Worm (Caenorhabditis elegans) whole organism, young adult: ENCODE data around the gene B0513.90.

Experiments used
- F55B11.4 ChIP-seq: sonication (generic microtip); optimal IDR thresholded peaks from 2 replicates; lab custom pipeline; 2016; ENCODE audit warnings: missing compliant biosample characterization, missing genetic modification characterization, borderline replicate concordance; ENCODE audit not compliant: insufficient read depth
- K12H6.12 ChIP-seq: fragments of 200-800 bp; sonication (Bioruptor generic); optimal IDR thresholded peaks from 2 replicates; lab custom pipeline; 2018; ENCODE audit warnings: mild to moderate bottlenecking, missing genetic modification characterization, missing compliant biosample characterization
- Y53G8AR.9 ChIP-seq: fragments of 200-800 bp; sonication (Bioruptor generic); conservative IDR thresholded peaks from 2 replicates; pipeline ENCODE4 v1.3.6; 2022; ENCODE audit warnings: missing genetic modification reagents, missing genetic modification characterization, missing compliant biosample characterization
- Y56A3A.18 ChIP-seq: fragments of 200-800 bp; sonication (Bioruptor generic); IDR thresholded peaks from 2 replicates; pipeline ENCODE4 v1.3.6; 2022; ENCODE audit warnings: missing genetic modification reagents, missing genetic modification characterization, missing compliant biosample characterization
- Y67H2A.10 ChIP-seq: fragments of 200-800 bp; sonication (Bioruptor generic); conservative IDR thresholded peaks from 2 replicates; pipeline ENCODE4 v1.3.6; 2022; ENCODE audit warnings: missing genetic modification reagents, missing genetic modification characterization, missing compliant biosample characterization
- atf-7 ChIP-seq: sonication (generic microtip); optimal IDR thresholded peaks from 2 replicates; lab custom pipeline; 2017; ENCODE audit warnings: mild to moderate bottlenecking, missing genetic modification characterization, missing compliant biosample characterization
- athp-1 ChIP-seq: sonication (generic microtip); optimal IDR thresholded peaks from 2 replicates; lab custom pipeline; 2017; ENCODE audit warnings: mild to moderate bottlenecking, missing genetic modification characterization, missing compliant biosample characterization
- attf-6 ChIP-seq: fragments of 200-800 bp; sonication (Bioruptor generic); IDR thresholded peaks from 2 replicates; pipeline ENCODE4 v1.3.6; 2022; ENCODE audit warnings: missing genetic modification reagents, missing genetic modification characterization, missing compliant biosample characterization
- bed-2 ChIP-seq: fragments of 200-800 bp; sonication (Bioruptor generic); IDR thresholded peaks from 2 replicates; pipeline ENCODE4 v1.3.6; 2022; ENCODE audit warnings: missing genetic modification reagents, missing genetic modification characterization, missing compliant biosample characterization
- ccch-3 ChIP-seq: fragments of 200-800 bp; sonication (Bioruptor generic); optimal IDR thresholded peaks from 2 replicates; lab custom pipeline; 2018; ENCODE audit warnings: mild to moderate bottlenecking, missing genetic modification characterization, missing compliant biosample characterization
- ceh-100 ChIP-seq: fragments of 200-800 bp; sonication (Bioruptor generic); IDR thresholded peaks from 2 replicates; pipeline ENCODE4 v1.3.6; 2022; ENCODE audit warnings: missing genetic modification reagents, missing genetic modification characterization, missing compliant biosample characterization
- ceh-40 ChIP-seq: fragments of 200-800 bp; sonication (Bioruptor generic); IDR thresholded peaks from 2 replicates; pipeline ENCODE4 v1.3.6; 2022; ENCODE audit warnings: missing genetic modification characterization, missing compliant biosample characterization
- ceh-58 ChIP-seq: fragments of 200-800 bp; sonication (Bioruptor generic); IDR thresholded peaks from 2 replicates; pipeline ENCODE4 v1.3.6; 2022; ENCODE audit warnings: missing genetic modification characterization, missing compliant biosample characterization
- chd-7 ChIP-seq: sonication (generic microtip); optimal IDR thresholded peaks from 2 replicates; lab custom pipeline; 2016; ENCODE audit warnings: mild to moderate bottlenecking, missing genetic modification characterization, moderate library complexity, missing compliant biosample characterization
- dox-1 ChIP-seq: fragments of 200-800 bp; sonication (Bioruptor generic); IDR thresholded peaks from 2 replicates; pipeline ENCODE4 v1.3.6; 2022; ENCODE audit warnings: missing genetic modification reagents, missing genetic modification characterization, missing compliant biosample characterization
- dpl-1 ChIP-seq: fragments of 150-350 bp; optimal IDR thresholded peaks from 2 replicates; lab custom pipeline; 2014; ENCODE audit warnings: missing biosample characterization, missing genetic modification reagents, missing genetic modification characterization
- efl-1 ChIP-seq: fragments of 150-350 bp; optimal IDR thresholded peaks from 2 replicates; lab custom pipeline; 2014; ENCODE audit warnings: missing biosample characterization, missing genetic modification reagents, missing genetic modification characterization
- egrh-3 ChIP-seq: fragments of 200-800 bp; sonication (Bioruptor generic); IDR thresholded peaks from 2 replicates; pipeline ENCODE4 v1.3.6; 2022; ENCODE audit warnings: missing genetic modification reagents, missing genetic modification characterization, missing compliant biosample characterization
- fkh-3 ChIP-seq: sonication (generic microtip); optimal IDR thresholded peaks from 2 replicates; lab custom pipeline; 2016; ENCODE audit warnings: mild to moderate bottlenecking, missing genetic modification characterization, missing compliant biosample characterization
- hsf-1 ChIP-seq: fragments of 200-800 bp; sonication (Bioruptor generic); IDR thresholded peaks from 2 replicates; pipeline ENCODE4 v1.3.6; 2022; ENCODE audit warnings: missing genetic modification reagents, missing genetic modification characterization, missing compliant biosample characterization
- lin-40 ChIP-seq: sonication (generic microtip); optimal IDR thresholded peaks from 2 replicates; lab custom pipeline; 2016; ENCODE audit warnings: missing genetic modification characterization, mild to moderate bottlenecking, missing compliant biosample characterization, missing genotype, missing genetic modification reagents
- lin-54 ChIP-seq: fragments of 200-800 bp; sonication (Bioruptor generic); optimal IDR thresholded peaks from 2 replicates; lab custom pipeline; 2018; ENCODE audit warnings: mild to moderate bottlenecking, missing genetic modification characterization, missing compliant biosample characterization
- lsl-1 ChIP-seq: fragments of 200-800 bp; sonication (Bioruptor generic); optimal IDR thresholded peaks from 2 replicates; lab custom pipeline; 2018; ENCODE audit warnings: mild to moderate bottlenecking, missing genetic modification characterization, moderate library complexity, missing compliant biosample characterization
- madf-8 ChIP-seq: fragments of 200-800 bp; sonication (Bioruptor generic); conservative IDR thresholded peaks from 2 replicates; pipeline ENCODE4 v1.3.6; 2022; ENCODE audit warnings: missing genetic modification reagents, missing genetic modification characterization, missing compliant biosample characterization
- mcd-1 ChIP-seq: fragments of 200-800 bp; sonication (Bioruptor generic); IDR thresholded peaks from 2 replicates; pipeline ENCODE4 v1.3.6; 2022; ENCODE audit warnings: missing genetic modification reagents, missing genetic modification characterization, missing compliant biosample characterization
- nhr-120 ChIP-seq: fragments of 200-800 bp; sonication (Bioruptor generic); IDR thresholded peaks from 2 replicates; pipeline ENCODE4 v1.3.6; 2022; ENCODE audit warnings: missing genetic modification characterization, missing compliant biosample characterization
- nhr-80 ChIP-seq: sonication (generic microtip); optimal IDR thresholded peaks from 2 replicates; lab custom pipeline; 2016; ENCODE audit warnings: missing genetic modification characterization, missing compliant biosample characterization
- nhr-90 ChIP-seq: sonication (generic microtip); optimal IDR thresholded peaks from 2 replicates; lab custom pipeline; 2016; ENCODE audit warnings: missing genotype, mild to moderate bottlenecking, missing genetic modification characterization, missing compliant biosample characterization
- repo-1 ChIP-seq: sonication (generic microtip); optimal IDR thresholded peaks from 2 replicates; lab custom pipeline; 2017; ENCODE audit warnings: mild to moderate bottlenecking, missing genetic modification characterization, missing compliant biosample characterization
- snpc-1.1 ChIP-seq: sonication (generic microtip); optimal IDR thresholded peaks from 2 replicates; lab custom pipeline; 2017; ENCODE audit warnings: missing genetic modification characterization, mild to moderate bottlenecking, missing compliant biosample characterization, antibody characterized with exemption, moderate library complexity, missing genotype, missing genetic modification reagents; ENCODE audit not compliant: insufficient read depth
- snpc-4 ChIP-seq, 5 experiments: fragments of 150-350 bp in 1 of 5; sonication (generic microtip) in 4 of 5; optimal IDR thresholded peaks; 2 replicates each; lab custom pipeline; 2014 to 2018; ENCODE audit warnings: missing genetic modification characterization in 5 of 5, missing biosample characterization in 3 of 5, antibody characterized with exemption in 2 of 5, mild to moderate bottlenecking in 2 of 5, missing compliant biosample characterization in 2 of 5, missing genotype in 2 of 5, moderate library complexity in 2 of 5, missing genetic modification reagents in 1 of 5
- somi-1 ChIP-seq: fragments of 200-800 bp; sonication (Bioruptor generic); optimal IDR thresholded peaks from 2 replicates; lab custom pipeline; 2018; ENCODE audit warnings: mild to moderate bottlenecking, missing genetic modification characterization, missing compliant biosample characterization
- tbx-9 ChIP-seq: sonication (generic microtip); optimal IDR thresholded peaks from 2 replicates; lab custom pipeline; 2016; ENCODE audit warnings: borderline replicate concordance, missing genetic modification characterization, inconsistent platforms, missing compliant biosample characterization
- tlf-1 ChIP-seq: fragments of 200-800 bp; sonication (Bioruptor generic); optimal IDR thresholded peaks from 2 replicates; lab custom pipeline; 2018; ENCODE audit warnings: mild to moderate bottlenecking, missing genetic modification characterization, missing compliant biosample characterization
- zfh-2 ChIP-seq: fragments of 200-800 bp; sonication (Bioruptor generic); conservative IDR thresholded peaks from 2 replicates; pipeline ENCODE4 v1.3.6; 2022; ENCODE audit warnings: missing genetic modification reagents, missing genetic modification characterization, missing compliant biosample characterization
- ztf-18 ChIP-seq: sonication (generic microtip); optimal IDR thresholded peaks from 2 replicates; lab custom pipeline; 2016; ENCODE audit warnings: missing genotype, mild to moderate bottlenecking, missing genetic modification characterization, missing compliant biosample characterization
- ztf-26 ChIP-seq: sonication (generic microtip); optimal IDR thresholded peaks from 2 replicates; lab custom pipeline; 2017; ENCODE audit warnings: missing genetic modification characterization, missing compliant biosample characterization
- ztf-6 ChIP-seq: fragments of 200-800 bp; sonication (Bioruptor generic); IDR thresholded peaks from 2 replicates; pipeline ENCODE4 v1.3.6; 2022; ENCODE audit warnings: missing genetic modification reagents, missing genetic modification characterization, missing compliant biosample characterization

B0513.90 gene

DNA sequence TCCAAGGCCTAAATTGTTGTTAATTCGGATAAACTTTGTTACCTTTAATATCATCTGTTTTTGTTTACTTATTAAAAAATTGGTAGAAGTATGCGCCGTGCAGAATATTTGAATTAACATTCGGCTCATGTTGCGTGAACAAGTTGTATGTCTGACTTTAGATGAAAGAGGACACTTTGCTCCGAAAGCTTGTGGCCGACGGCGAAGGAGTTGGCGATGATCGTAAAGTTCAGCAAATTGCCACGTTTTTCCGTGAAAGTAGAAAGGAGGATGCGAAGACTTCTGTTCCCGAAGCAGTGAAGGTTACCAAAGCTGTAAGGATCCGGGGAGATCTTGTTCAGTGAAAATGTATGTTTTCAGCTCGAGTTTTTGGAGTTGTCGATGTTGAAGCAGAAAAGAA lies 15.7 kb downstream of the B0513.90 start, which contains the start of gene thoc-7 (continued):
- TF ChIP-seq Y67H2A.10 (GFP tag; lab: Robert Waterston, UW) (no peak), ztf-18 (peak; percentile 36), bed-2 (GFP tag; lab: Robert Waterston, UW) (0 out of 2 replicates have a peak, but pooled peaks have one; percentile 21), zfh-2 (GFP tag; lab: Robert Waterston, UW) (0 out of 2 replicates have a peak, but pooled peaks have one; percentile 13), snpc-1.1 (tag; lab: Kevin White, UChicago) (no peak), dox-1 (GFP tag; lab: Robert Waterston, UW) (peak; percentile 32; the same call in 1 of the 2 replicates), egrh-3 (GFP tag; lab: Robert Waterston, UW) (no peak), chd-7 (tag; lab: Kevin White, UChicago) (peak; percentile 59), atf-7 (tag; lab: Kevin White, UChicago) (peak; percentile 54), K12H6.12 (tag; lab: Kevin White, UChicago) (peak; percentile 4), snpc-4 (GFP tag; optimal IDR thresholded peaks at IDR 0.05; lab: Kevin White, UChicago) (peak; percentile 35), snpc-4 (tag; optimal IDR thresholded peaks at IDR 0.05; lab: Kevin White, UChicago) (peak; percentile 7 to 94 (median 60)), madf-8 (GFP tag; lab: Robert Waterston, UW) (no peak), ceh-100 (GFP tag; lab: Robert Waterston, UW) (0 out of 2 replicates have a peak, but pooled peaks have one; percentile 39), tbx-9 (no peak), athp-1 (tag; lab: Kevin White, UChicago) (peak; percentile 57), nhr-80 (no peak), fkh-3 (no peak), ceh-40 (GFP tag; lab: Robert Waterston, UW) (0 out of 2 replicates have a peak, but pooled peaks have one; percentile 52), F55B11.4 (no peak), attf-6 (GFP tag; lab: Robert Waterston, UW) (peak; percentile 99), mcd-1 (GFP tag; lab: Robert Waterston, UW) (peak; percentile 37), repo-1 (tag; lab: Kevin White, UChicago) (peak; percentile 35), dpl-1 (no peak), ceh-58 (peak; percentile 89; the same call in 1 of the 2 replicates), tlf-1 (peak; percentile 56), ccch-3 (GFP tag; lab: Kevin White, UChicago) (no peak), efl-1 (no peak), lin-54 (GFP tag; lab: Kevin White, UChicago) (peak; percentile 70), ztf-6 (GFP tag; lab: Robert Waterston, UW) (no peak), Y56A3A.18 (peak; percentile 87; the same call in 1 of the 2 replicates), somi-1 (GFP tag; lab: Kevin White, UChicago) (no peak), hsf-1 (peak; percentile 80), ztf-26 (tag; lab: Kevin White, UChicago) (no peak), nhr-120 (GFP tag; lab: Robert Waterston, UW) (no peak), nhr-90 (tag; lab: Kevin White, UChicago) (no peak), Y53G8AR.9 (peak; percentile 77), lsl-1 (GFP tag; lab: Kevin White, UChicago) (peak; percentile 53)

DNA sequence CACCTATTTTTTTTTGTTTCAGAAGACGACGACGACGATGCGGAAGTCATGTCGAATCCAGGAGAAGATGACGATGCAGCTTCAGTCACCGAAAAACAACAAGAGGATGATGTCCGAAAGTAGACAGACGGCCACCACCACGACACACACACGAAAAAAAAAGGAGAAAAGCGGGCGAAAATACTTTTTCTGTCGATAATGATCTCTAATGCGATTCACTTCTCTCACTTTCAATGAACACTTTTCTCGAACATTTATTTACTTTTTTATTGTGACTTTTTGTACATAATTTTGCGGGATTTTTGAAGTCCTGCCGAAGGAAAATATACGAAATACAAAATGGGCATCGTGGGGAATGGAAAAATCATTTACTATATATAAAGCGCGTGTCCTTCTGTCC lies 17.1 kb downstream of the B0513.90 start:
- TF ChIP-seq lin-40 (no peak), snpc-4 (GFP tag; optimal IDR thresholded peaks at IDR 0.05; lab: Kevin White, UChicago) (no peak), snpc-4 (tag; optimal IDR thresholded peaks at IDR 0.05; lab: Kevin White, UChicago) (peak in 1 of 4 experiments; percentile 50), attf-6 (GFP tag; lab: Robert Waterston, UW) (peak; percentile 69)
